Fruit fly (Drosophila melanogaster) whole organism, adult: ENCODE measurements around the gene CG43630.

ENCODE experiments used
- CG1620 ChIP-seq: fragments of 200-800 bp; sonication (Bioruptor generic); optimal IDR thresholded peaks from 2 replicates; lab custom pipeline; 2016; ENCODE audit warnings: missing biosample characterization, missing genetic modification characterization
- CG7045 ChIP-seq: fragments of 200-800 bp; sonication (Bioruptor generic); optimal IDR thresholded peaks from 2 replicates; lab custom pipeline; 2017; ENCODE audit warnings: missing biosample characterization, mild to moderate bottlenecking, missing genetic modification characterization
- CG7101 ChIP-seq: fragments of 200-800 bp; sonication (Bioruptor generic); optimal IDR thresholded peaks from 2 replicates; lab custom pipeline; 2018; ENCODE audit warnings: missing biosample characterization, mild to moderate bottlenecking, missing genetic modification characterization, moderate library complexity
- kay ChIP-seq: fragments of 200-800 bp; sonication (Bioruptor generic); peaks from one replicate; lab custom pipeline; 2016; ENCODE audit warnings: missing biosample characterization, missing genetic modification characterization, borderline replicate concordance
- tj ChIP-seq: fragments of 200-800 bp; sonication (Bioruptor generic); optimal IDR thresholded peaks from 3 replicates; lab custom pipeline; 2017; ENCODE audit warnings: missing biosample characterization, mild to moderate bottlenecking, missing genetic modification characterization, moderate library complexity
- toe ChIP-seq: fragments of 200-800 bp; sonication (Bioruptor generic); optimal IDR thresholded peaks from 2 replicates; lab custom pipeline; 2016; ENCODE audit warnings: missing biosample characterization, missing genetic modification characterization

- TF ChIP-seq kay (no peak), toe (GFP tag; lab: Kevin White, UChicago) (no peak), tj (GFP tag; lab: Kevin White, UChicago) (no peak), CG7101 (tag; lab: Kevin White, UChicago) (no peak), CG1620 (GFP tag; lab: Kevin White, UChicago) (no peak), CG7045 (GFP tag; lab: Kevin White, UChicago) (no peak)
Measured at dm6 chr3R:12642051-12642532, 34.0 kb downstream of the CG43630 start, which contains the start of gene CG6753.
